Worm (Caenorhabditis elegans) whole organism, L4 larva: ENCODE data around the gene dao-3.

Source experiments
- F49E8.2 ChIP-seq: sonication (generic microtip); optimal IDR thresholded peaks from 2 replicates; lab custom pipeline; 2016; ENCODE audit warnings: missing compliant biosample characterization, mild to moderate bottlenecking, missing genetic modification characterization, borderline replicate concordance
- ceh-32 ChIP-seq: sonication (generic microtip); optimal IDR thresholded peaks from 2 replicates; lab custom pipeline; 2016; ENCODE audit warnings: mild to moderate bottlenecking, missing genetic modification characterization, missing compliant biosample characterization; ENCODE audit not compliant: poor library complexity
- daf-19 ChIP-seq: fragments of 200-800 bp; sonication (Bioruptor generic); conservative IDR thresholded peaks from 2 replicates; pipeline ENCODE4 v1.3.6; 2022; ENCODE audit warnings: missing genetic modification characterization, missing compliant biosample characterization
- dpl-1 ChIP-seq: fragments of 150-350 bp; optimal IDR thresholded peaks from 2 replicates; lab custom pipeline; 2014; ENCODE audit warnings: missing biosample characterization, missing genetic modification reagents, missing genetic modification characterization
- duxl-1 ChIP-seq: sonication (generic microtip); optimal IDR thresholded peaks from 2 replicates; lab custom pipeline; 2016; ENCODE audit warnings: mild to moderate bottlenecking, missing genetic modification characterization, moderate library complexity, missing compliant biosample characterization; ENCODE audit not compliant: poor library complexity
- gei-8 ChIP-seq: fragments of 200-800 bp; sonication (Bioruptor generic); optimal IDR thresholded peaks from 2 replicates; lab custom pipeline; 2018; ENCODE audit warnings: mild to moderate bottlenecking, missing genetic modification characterization, missing compliant biosample characterization
- mep-1 ChIP-seq: fragments of 150-350 bp; sonication (generic microtip); optimal IDR thresholded peaks from 3 replicates; lab custom pipeline; 2014; ENCODE audit warnings: missing biosample characterization, missing genetic modification characterization
- nhr-6 ChIP-seq: fragments of 150-350 bp; optimal IDR thresholded peaks from 2 replicates; lab custom pipeline; 2014; ENCODE audit warnings: missing biosample characterization, missing genetic modification characterization
- pqm-1 ChIP-seq: sonication (generic microtip); optimal IDR thresholded peaks from 2 replicates; lab custom pipeline; 2017; ENCODE audit warnings: missing biosample characterization, missing genetic modification characterization
- skn-1 ChIP-seq: fragments of 150-350 bp; optimal IDR thresholded peaks from 2 replicates; lab custom pipeline; 2014; ENCODE audit warnings: missing biosample characterization, missing genetic modification characterization
- unc-39 ChIP-seq: sonication (generic microtip); optimal IDR thresholded peaks from 2 replicates; lab custom pipeline; 2017; ENCODE audit warnings: missing biosample characterization, missing genetic modification characterization
- ztf-11 ChIP-seq: fragments of 150-350 bp; optimal IDR thresholded peaks from 2 replicates; lab custom pipeline; 2014; ENCODE audit warnings: missing biosample characterization, missing genetic modification characterization

DNA sequence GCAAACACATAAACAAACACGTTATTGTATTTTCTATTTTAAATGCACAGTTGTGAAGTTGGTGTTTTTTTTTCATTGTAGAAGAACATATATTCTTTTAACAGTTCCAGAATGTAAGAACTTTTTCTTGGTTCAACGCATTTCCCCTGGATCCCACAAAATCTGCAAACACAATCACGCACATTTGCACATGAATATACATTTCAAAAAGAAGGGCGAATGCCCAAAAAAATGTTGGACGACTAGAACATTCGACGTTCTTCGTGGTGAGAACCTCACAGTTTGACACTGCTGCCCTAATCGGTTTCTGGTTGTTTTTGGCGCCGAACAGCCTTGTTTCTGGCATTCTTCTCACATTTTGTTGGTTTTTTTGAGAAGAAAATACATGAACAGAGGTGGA lies 23.2 kb upstream of the dao-3 start:
- TF ChIP-seq ztf-11: no peak
- TF ChIP-seq skn-1 (tag; lab: Kevin White, UChicago): no peak
- TF ChIP-seq daf-19 (GFP tag; lab: Robert Waterston, UW): no peak
- no peak for TF ChIP-seq F49E8.2 (tag; lab: Kevin White, UChicago)
- TF ChIP-seq dpl-1 (GFP tag; lab: Kevin White, UChicago): peak; percentile 55
- peak; percentile 75 for TF ChIP-seq mep-1 (tag; lab: Kevin White, UChicago)
- no peak for TF ChIP-seq ceh-32 (tag; lab: Kevin White, UChicago)
- no peak for TF ChIP-seq nhr-6 (tag; lab: Kevin White, UChicago)
- TF ChIP-seq gei-8: no peak
- no peak for TF ChIP-seq pqm-1 (tag; lab: Kevin White, UChicago)
- TF ChIP-seq unc-39 (tag; lab: Kevin White, UChicago): no peak
- no peak for TF ChIP-seq duxl-1 (tag; lab: Kevin White, UChicago)
